Fruit fly (Drosophila melanogaster): Measurements from ENCODE around the gene CG14834.
A peak's percentile ranks its signal among the peaks of the same experiment; 100 is the strongest.

The CG14834 gene

DNA sequence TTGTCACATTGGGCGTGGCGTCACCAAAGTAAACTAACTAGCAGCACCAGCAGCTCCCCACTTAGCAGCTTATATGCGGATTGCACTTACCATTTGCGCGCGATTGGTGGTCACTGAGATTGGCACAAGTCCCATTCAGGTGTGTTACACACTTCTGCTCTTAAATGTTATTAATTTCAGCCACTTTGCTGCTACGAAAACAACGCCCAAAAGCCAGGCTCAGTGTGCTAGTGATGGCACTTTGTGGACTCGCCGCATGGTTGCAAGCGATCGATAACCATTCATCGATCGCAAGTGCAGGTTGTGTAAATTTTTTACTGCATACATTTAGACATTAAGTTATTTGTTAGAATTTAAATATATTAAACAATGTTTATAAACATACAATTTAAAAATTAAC, 11.9 kb downstream of the CG14834 start, which contains the start of the genes wrm1 and wrm2 (continued):
- peak in 1 of 2 experiments; percentile 15 for TF ChIP-seq Hr51 (GFP tag; optimal IDR thresholded peaks at IDR 0.05)
- peak; percentile 99 for TF ChIP-seq CG2116 (GFP tag; optimal IDR thresholded peaks at IDR 0.05)
- peak; percentile 61 for TF ChIP-seq Scr (GFP tag; IDR thresholded peaks at IDR 0.05; ENCODE audit: partially characterized antibody)
- TF ChIP-seq otp (GFP tag; IDR thresholded peaks at IDR 0.05), result no peak
- TF ChIP-seq knrl (GFP tag; IDR thresholded peaks at IDR 0.05; ENCODE audit: partially characterized antibody), result peak; percentile 56; the same call in 1 of the 3 replicates
- no peak for TF ChIP-seq BtbVII (GFP tag; optimal IDR thresholded peaks at IDR 0.05)
- TF ChIP-seq cwo (GFP tag; optimal IDR thresholded peaks at IDR 0.05), result no peak
- peak; percentile 53 for TF ChIP-seq gcm (GFP tag; optimal IDR thresholded peaks at IDR 0.05)
- TF ChIP-seq CG12659 (GFP tag; optimal IDR thresholded peaks at IDR 0.05), result peak; percentile 4

DNA sequence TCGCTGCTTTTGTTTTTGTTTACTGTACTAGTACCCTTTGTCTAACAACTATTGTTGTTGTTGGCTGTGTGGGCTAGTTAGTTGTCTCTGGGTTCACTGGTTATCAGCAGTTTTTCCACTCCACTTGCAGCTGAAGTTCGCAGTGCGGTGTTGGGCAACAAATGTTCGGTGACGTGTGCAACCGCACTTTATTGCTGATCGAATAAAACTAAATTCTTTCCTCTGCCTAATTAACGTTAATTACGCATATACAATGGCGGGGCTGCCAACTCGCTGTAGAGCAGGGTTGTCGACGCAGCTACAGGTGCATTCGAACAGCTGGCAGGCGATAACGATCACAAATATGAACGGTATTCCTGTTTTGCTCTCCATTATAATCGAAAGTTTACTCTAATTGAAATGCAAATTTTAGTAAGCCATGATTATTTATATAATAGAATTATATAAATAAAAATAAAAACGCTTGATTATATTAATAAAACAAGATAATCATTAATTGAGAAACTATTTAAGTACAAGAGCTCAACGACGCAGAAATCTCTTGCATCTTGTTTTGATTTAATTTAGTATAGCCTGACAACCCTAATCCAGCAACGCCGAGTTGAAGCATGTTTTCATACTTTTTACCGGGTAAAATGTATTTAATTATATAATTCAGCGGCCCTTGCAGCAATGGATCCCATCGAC, 18.2 kb downstream of the CG14834 start, which contains the start of the genes mrva, CG42307 and mus312:
mrva (minus strand) TSS at position 276 of the 687 bp plus-strand sequence.
CG42307 (plus strand) TSS at position 566 of the 687 bp plus-strand sequence.
mus312 (plus strand) TSS at position 566 of the 687 bp plus-strand sequence.
- TF ChIP-seq Sox100B (GFP tag; optimal IDR thresholded peaks at IDR 0.05) (no peak), CG7928 (GFP tag; optimal IDR thresholded peaks at IDR 0.05) (peak; percentile 47), phol (tag; optimal IDR thresholded peaks at IDR 0.05) (peak; percentile 89), CG32767 (GFP tag; IDR thresholded peaks at IDR 0.05) (peak; percentile 87), dm (GFP tag; optimal IDR thresholded peaks at IDR 0.05) (peak; percentile 24), Bdp1 (GFP tag; optimal IDR thresholded peaks at IDR 0.05) (peak; percentile 42), CG17829 (tag; optimal IDR thresholded peaks at IDR 0.05) (peak; percentile 95), CG4360 (GFP tag; IDR thresholded peaks at IDR 0.05) (peak; percentile 83), NFAT (GFP tag; IDR thresholded peaks at IDR 0.05) (peak; percentile 75), kni (GFP tag; optimal IDR thresholded peaks at IDR 0.05) (peak; percentile 30), bbx (GFP tag; IDR thresholded peaks at IDR 0.05; ENCODE audit: partially characterized antibody) (peak; percentile 55; the same call in 1 of the 2 replicates), Ets65A (GFP tag) (peak; percentile 62), Nf-YA (GFP tag; IDR thresholded peaks at IDR 0.05) (peak; percentile 46; the same call in 1 of the 2 replicates), CG8924 (tag; optimal IDR thresholded peaks at IDR 0.05) (peak; percentile 96), CG8359 (GFP tag; optimal IDR thresholded peaks at IDR 0.05; ENCODE audit: borderline replicate concordance) (peak; percentile 62), E2f2 (GFP tag; IDR thresholded peaks at IDR 0.05) (peak; percentile 68), CG3163 (GFP tag; optimal IDR thresholded peaks at IDR 0.05) (no peak), pan (optimal IDR thresholded peaks at IDR 0.05) (no peak), pan (GFP tag; optimal IDR thresholded peaks at IDR 0.05 in 1 of 2, IDR thresholded peaks at IDR 0.05 in 1 of 2) (peak in 1 of 2 experiments; percentile 87), Eip74EF (GFP tag; optimal IDR thresholded peaks at IDR 0.05) (peak in 1 of 2 experiments; percentile 64), Oli (tag; optimal IDR thresholded peaks at IDR 0.05) (peak; percentile 89), CG8388 (GFP tag; optimal IDR thresholded peaks at IDR 0.05) (peak; percentile 88), esg (GFP tag; conservative IDR thresholded peaks at IDR 0.05) (peak; percentile 86), CG11696 (GFP tag; IDR thresholded peaks at IDR 0.05) (peak; percentile 52; the same call in 1 of the 2 replicates), tin (GFP tag; optimal IDR thresholded peaks at IDR 0.05) (peak; percentile 82), vvl (GFP tag; IDR thresholded peaks at IDR 0.05) (peak; percentile 92), CG15011 (GFP tag; optimal IDR thresholded peaks at IDR 0.05) (no peak), emc (GFP tag; optimal IDR thresholded peaks at IDR 0.05) (no peak), CG2889 (GFP tag; IDR thresholded peaks at IDR 0.05) (peak; percentile 71; the same call in 2 of the 3 replicates), E2f1 (GFP tag; IDR thresholded peaks at IDR 0.05) (peak; percentile 84), Mes4 (GFP tag; optimal IDR thresholded peaks at IDR 0.05) (no peak), CG17912 (GFP tag; optimal IDR thresholded peaks at IDR 0.05) (peak; percentile 79), Hmr (GFP tag; optimal IDR thresholded peaks at IDR 0.05) (no peak), cato (GFP tag; optimal IDR thresholded peaks at IDR 0.05; ENCODE audit: borderline replicate concordance) (peak; percentile 59), CG31224 (GFP tag; IDR thresholded peaks at IDR 0.05) (peak; percentile 78), jigr1 (GFP tag; IDR thresholded peaks at IDR 0.05) (no peak; the same call in 2 of the 3 replicates), MBD-R2 (GFP tag; IDR thresholded peaks at IDR 0.05) (peak; percentile 84), slou (GFP tag; optimal IDR thresholded peaks at IDR 0.05) (peak; percentile 54), trh (GFP tag; optimal IDR thresholded peaks at IDR 0.05) (peak; percentile 32)
